Worm (Caenorhabditis elegans) whole organism, mixed stage, embryonic: Measurements from ENCODE around the gene lgc-58.

ENCODE experiments used
- bed-3 ChIP-seq: fragments of 200-800 bp; sonication (Bioruptor generic); optimal IDR thresholded peaks from 3 replicates; lab custom pipeline; 2018; ENCODE audit warnings: mild to moderate bottlenecking, missing genetic modification characterization, moderate library complexity, missing compliant biosample characterization
- blmp-1 ChIP-seq: fragments of 150-350 bp; optimal IDR thresholded peaks from 2 replicates; lab custom pipeline; 2014; ENCODE audit warnings: missing biosample characterization, missing genetic modification characterization
- ceh-39 ChIP-seq: fragments of 150-350 bp; optimal IDR thresholded peaks from 2 replicates; lab custom pipeline; 2014; ENCODE audit warnings: missing biosample characterization, missing genetic modification characterization
- ceh-43 ChIP-seq: fragments of 200-800 bp; sonication (Bioruptor generic); optimal IDR thresholded peaks from 2 replicates; lab custom pipeline; 2018; ENCODE audit warnings: mild to moderate bottlenecking, missing genetic modification characterization, moderate library complexity, missing compliant biosample characterization
- ces-1 ChIP-seq: fragments of 150-350 bp; optimal IDR thresholded peaks from 2 replicates; lab custom pipeline; 2014; ENCODE audit warnings: missing biosample characterization, missing genetic modification reagents, missing genetic modification characterization
- cnd-1 ChIP-seq: fragments of 200-800 bp; sonication (Bioruptor generic); optimal IDR thresholded peaks from 2 replicates; lab custom pipeline; 2018; ENCODE audit warnings: mild to moderate bottlenecking, missing genetic modification characterization, missing compliant biosample characterization
- drap-1 ChIP-seq: fragments of 200-800 bp; sonication (Bioruptor generic); optimal IDR thresholded peaks from 3 replicates; lab custom pipeline; 2018; ENCODE audit warnings: mild to moderate bottlenecking, missing genetic modification characterization, missing compliant biosample characterization
- elt-1 ChIP-seq: sonication (generic microtip); optimal IDR thresholded peaks from 2 replicates; lab custom pipeline; 2017; ENCODE audit warnings: missing genetic modification characterization, mild to moderate bottlenecking, missing compliant biosample characterization, antibody characterized with exemption, moderate library complexity, borderline replicate concordance; ENCODE audit not compliant: insufficient read depth
- elt-3 ChIP-seq: fragments of 150-350 bp; optimal IDR thresholded peaks from 2 replicates; lab custom pipeline; 2014; ENCODE audit warnings: missing biosample characterization, missing genetic modification characterization
- flh-1 ChIP-seq: fragments of 200-800 bp; sonication (Bioruptor generic); optimal IDR thresholded peaks from 2 replicates; lab custom pipeline; 2018; ENCODE audit warnings: mild to moderate bottlenecking, missing genetic modification characterization, moderate library complexity, missing compliant biosample characterization
- ham-2 ChIP-seq: fragments of 200-800 bp; sonication (Bioruptor generic); optimal IDR thresholded peaks from 2 replicates; lab custom pipeline; 2018; ENCODE audit warnings: mild to moderate bottlenecking, missing genetic modification characterization, missing compliant biosample characterization
- hlh-1 ChIP-seq: fragments of 150-350 bp; optimal IDR thresholded peaks from 2 replicates; lab custom pipeline; 2014; ENCODE audit warnings: missing biosample characterization, missing genetic modification reagents, missing genetic modification characterization
- lin-13 ChIP-seq: fragments of 150-350 bp; optimal IDR thresholded peaks from 2 replicates; lab custom pipeline; 2014; ENCODE audit warnings: missing biosample characterization, missing genetic modification characterization
- lin-32 ChIP-seq: fragments of 200-800 bp; sonication (Bioruptor generic); optimal IDR thresholded peaks from 2 replicates; lab custom pipeline; 2018; ENCODE audit warnings: mild to moderate bottlenecking, missing genetic modification characterization, missing compliant biosample characterization
- mab-5 ChIP-seq: fragments of 150-350 bp; optimal IDR thresholded peaks from 2 replicates; lab custom pipeline; 2014; ENCODE audit warnings: missing biosample characterization, missing genetic modification characterization
- mep-1 ChIP-seq: fragments of 150-350 bp; optimal IDR thresholded peaks from 2 replicates; lab custom pipeline; 2017; ENCODE audit warnings: missing biosample characterization, missing genetic modification reagents, missing genetic modification characterization, inconsistent platforms
- mls-2 ChIP-seq: sonication (generic microtip); optimal IDR thresholded peaks from 2 replicates; lab custom pipeline; 2016; ENCODE audit warnings: mild to moderate bottlenecking, missing genetic modification characterization, moderate library complexity, missing compliant biosample characterization
- nhr-2 ChIP-seq: fragments of 150-350 bp; optimal IDR thresholded peaks from 2 replicates; lab custom pipeline; 2014; ENCODE audit warnings: missing biosample characterization, missing genetic modification characterization
- nhr-237 ChIP-seq: fragments of 150-350 bp; optimal IDR thresholded peaks from 2 replicates; lab custom pipeline; 2014; ENCODE audit warnings: missing biosample characterization, missing genetic modification characterization
- nhr-76 ChIP-seq: sonication (generic microtip); optimal IDR thresholded peaks from 2 replicates; lab custom pipeline; 2017; ENCODE audit warnings: missing biosample characterization, missing genetic modification characterization
- pha-4 ChIP-seq: fragments of 150-350 bp; optimal IDR thresholded peaks from 2 replicates; lab custom pipeline; 2018; ENCODE audit warnings: missing biosample characterization, missing genetic modification reagents, missing genetic modification characterization
- sem-2 ChIP-seq: fragments of 200-800 bp; sonication (Bioruptor generic); optimal IDR thresholded peaks from 2 replicates; lab custom pipeline; 2018; ENCODE audit warnings: mild to moderate bottlenecking, missing genetic modification characterization, missing compliant biosample characterization
- sptf-1 ChIP-seq: sonication (generic microtip); optimal IDR thresholded peaks from 2 replicates; lab custom pipeline; 2017; ENCODE audit warnings: mild to moderate bottlenecking, missing genetic modification characterization, moderate library complexity, missing compliant biosample characterization
- unc-120 ChIP-seq: sonication (generic microtip); optimal IDR thresholded peaks from 2 replicates; lab custom pipeline; 2017; ENCODE audit warnings: missing genetic modification characterization, missing compliant biosample characterization; ENCODE audit not compliant: poor library complexity, severe bottlenecking
- unc-39 ChIP-seq: fragments of 150-350 bp; optimal IDR thresholded peaks from 2 replicates; lab custom pipeline; 2014; ENCODE audit warnings: missing biosample characterization, missing genetic modification characterization
- ztf-11 ChIP-seq: fragments of 150-350 bp; optimal IDR thresholded peaks from 2 replicates; lab custom pipeline; 2014; ENCODE audit warnings: missing biosample characterization, missing genetic modification characterization

The lgc-58 gene

ce11 chrX:6041094-6041441, 34.2 kb upstream of the lgc-58 start:
- TF ChIP-seq hlh-1 (peak; percentile 7), drap-1 (GFP tag; lab: Kevin White, UChicago) (no peak), cnd-1 (tag; lab: Kevin White, UChicago) (no peak)

- TF ChIP-seq ham-2 (GFP tag; lab: Kevin White, UChicago) = peak; percentile 73
- TF ChIP-seq nhr-237 (tag; lab: Kevin White, UChicago) = peak; percentile 80
- no peak for TF ChIP-seq sptf-1 (tag; lab: Kevin White, UChicago)
- peak; percentile 81 for TF ChIP-seq elt-3 (tag; lab: Kevin White, UChicago)
- TF ChIP-seq hlh-1 = peak; percentile 62
- TF ChIP-seq ztf-11 (tag; lab: Kevin White, UChicago) = no peak
- peak; percentile 58 for TF ChIP-seq unc-120 (tag; lab: Kevin White, UChicago)
- TF ChIP-seq lin-13 (tag; lab: Kevin White, UChicago) = no peak
Observed at ce11 chrX:6041995-6042481, 33.3 kb upstream of the lgc-58 start.

DNA sequence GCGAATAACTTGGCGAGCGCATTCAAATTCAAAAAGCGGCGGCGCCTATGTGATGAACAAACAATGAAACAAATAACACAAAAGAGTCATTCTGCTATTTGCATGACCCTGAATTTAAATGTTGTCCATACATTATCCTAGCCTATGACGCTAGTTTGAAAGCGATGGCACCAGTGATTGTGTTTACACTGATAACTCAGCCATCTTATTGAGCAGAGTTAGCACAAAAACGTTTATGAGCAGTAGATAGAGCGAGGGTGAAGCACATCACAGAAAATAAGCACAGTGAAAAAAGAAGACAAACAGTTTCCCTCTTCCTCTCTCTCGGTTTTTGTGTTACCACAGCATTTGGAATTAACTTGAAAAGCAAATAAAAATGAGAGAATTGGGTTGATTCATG, 32.0 kb upstream of the lgc-58 start:
- TF ChIP-seq pha-4 (tag; lab: Kevin White, UChicago) = peak; percentile 3
- no peak for TF ChIP-seq flh-1 (GFP tag; lab: Kevin White, UChicago)

- TF ChIP-seq pha-4 (tag; lab: Kevin White, UChicago) (no peak), ceh-39 (tag; lab: Kevin White, UChicago) (no peak), ham-2 (GFP tag; lab: Kevin White, UChicago) (no peak), drap-1 (GFP tag; lab: Kevin White, UChicago) (no peak), mab-5 (tag; lab: Kevin White, UChicago) (no peak), sptf-1 (tag; lab: Kevin White, UChicago) (no peak), mep-1 (no peak), blmp-1 (tag; lab: Kevin White, UChicago) (no peak), ceh-43 (GFP tag; lab: Kevin White, UChicago) (no peak), elt-3 (tag; lab: Kevin White, UChicago) (no peak), unc-39 (tag; lab: Kevin White, UChicago) (no peak), mls-2 (no peak), sem-2 (GFP tag; lab: Kevin White, UChicago) (no peak), elt-1 (tag; lab: Kevin White, UChicago) (no peak), ces-1 (GFP tag; lab: Kevin White, UChicago) (no peak), bed-3 (no peak), lin-32 (GFP tag; lab: Kevin White, UChicago) (no peak), lin-13 (tag; lab: Kevin White, UChicago) (no peak), nhr-76 (tag; lab: Kevin White, UChicago) (no peak)
- TF ChIP-seq, all 35 proteins: peak for 0
Observed at ce11 chrX:6048508-6048907, 26.8 kb upstream of the lgc-58 start, which contains the start of gene pak-1. pak-1 (minus strand) TSS chrX:6048608.

- TF ChIP-seq hlh-1 (peak; percentile 54), unc-120 (tag; lab: Kevin White, UChicago) (peak; percentile 21), lin-32 (GFP tag; lab: Kevin White, UChicago) (no peak)
- TF ChIP-seq, all 35 proteins: peak for 2
Observed at ce11 chrX:6050078-6050477, 25.2 kb upstream of the lgc-58 start.

- no peak for TF ChIP-seq flh-1 (GFP tag; lab: Kevin White, UChicago)
- no peak for TF ChIP-seq bed-3
- peak; percentile 22 for TF ChIP-seq elt-1 (tag; lab: Kevin White, UChicago)
- peak; percentile 47 for TF ChIP-seq ham-2 (GFP tag; lab: Kevin White, UChicago)
- peak; percentile 8 for TF ChIP-seq blmp-1 (tag; lab: Kevin White, UChicago)
- TF ChIP-seq sptf-1 (tag; lab: Kevin White, UChicago) = no peak
Observed at ce11 chrX:6050849-6051248, 24.5 kb upstream of the lgc-58 start.

- TF ChIP-seq nhr-2 (tag; lab: Kevin White, UChicago) (no peak), ces-1 (GFP tag; lab: Kevin White, UChicago) (peak; percentile 10), lin-13 (tag; lab: Kevin White, UChicago) (no peak)
- TF ChIP-seq, all 35 proteins: peak for 1
Observed at ce11 chrX:6052744-6053143, 22.6 kb upstream of the lgc-58 start, which contains the start of gene C45B2.6. C45B2.6 (plus strand) TSS chrX:6052879.
